Worm (Caenorhabditis elegans) whole organism, young adult: ENCODE data around the gene sox-3.

Source experiments
- ama-1 ChIP-seq, 3 experiments: fragments of 150-350 bp in 1 of 3; sonication (generic microtip) in 2 of 3; optimal IDR thresholded peaks; 2 replicates each; lab custom pipeline; 2014 to 2018; ENCODE audit warnings: missing biosample characterization in 2 of 3, missing genetic modification characterization in 2 of 3, missing genetic modification reagents in 2 of 3
- aptf-2 ChIP-seq: fragments of 200-800 bp; sonication (Bioruptor generic); conservative IDR thresholded peaks from 2 replicates; pipeline ENCODE4 v1.3.6; 2022; ENCODE audit warnings: missing genetic modification reagents, missing genetic modification characterization, missing compliant biosample characterization
- lir-1 ChIP-seq: fragments of 200-800 bp; sonication (Bioruptor generic); conservative IDR thresholded peaks from 2 replicates; pipeline ENCODE4 v1.3.6; 2022; ENCODE audit warnings: missing genetic modification reagents, missing genetic modification characterization, missing compliant biosample characterization
- pha-4 ChIP-seq: fragments of 150-350 bp; sonication (generic microtip); optimal IDR thresholded peaks from 2 replicates; lab custom pipeline; 2014; ENCODE audit warnings: missing biosample characterization, missing genetic modification reagents, missing genetic modification characterization
- snpc-1.3 ChIP-seq: sonication (generic microtip); optimal IDR thresholded peaks from 2 replicates; lab custom pipeline; 2017; ENCODE audit warnings: missing genetic modification characterization, mild to moderate bottlenecking, missing compliant biosample characterization, antibody characterized with exemption, moderate library complexity, missing genotype, missing genetic modification reagents; ENCODE audit not compliant: insufficient read depth
- tbp1 ChIP-seq: fragments of 200-800 bp; sonication (Bioruptor generic); optimal IDR thresholded peaks from 2 replicates; lab custom pipeline; 2018; ENCODE audit warnings: mild to moderate bottlenecking, missing genetic modification characterization, missing compliant biosample characterization
- unc-130 ChIP-seq: sonication (generic microtip); optimal IDR thresholded peaks from 2 replicates; lab custom pipeline; 2016; ENCODE audit warnings: missing genetic modification reagents, missing genetic modification characterization, missing compliant biosample characterization
- unc-62 ChIP-seq: fragments of 150-350 bp; optimal IDR thresholded peaks from 2 replicates; lab custom pipeline; 2014; ENCODE audit warnings: missing biosample characterization, missing genetic modification reagents, missing genetic modification characterization
- ztf-18 ChIP-seq: sonication (generic microtip); optimal IDR thresholded peaks from 2 replicates; lab custom pipeline; 2016; ENCODE audit warnings: missing genotype, mild to moderate bottlenecking, missing genetic modification characterization, missing compliant biosample characterization

DNA sequence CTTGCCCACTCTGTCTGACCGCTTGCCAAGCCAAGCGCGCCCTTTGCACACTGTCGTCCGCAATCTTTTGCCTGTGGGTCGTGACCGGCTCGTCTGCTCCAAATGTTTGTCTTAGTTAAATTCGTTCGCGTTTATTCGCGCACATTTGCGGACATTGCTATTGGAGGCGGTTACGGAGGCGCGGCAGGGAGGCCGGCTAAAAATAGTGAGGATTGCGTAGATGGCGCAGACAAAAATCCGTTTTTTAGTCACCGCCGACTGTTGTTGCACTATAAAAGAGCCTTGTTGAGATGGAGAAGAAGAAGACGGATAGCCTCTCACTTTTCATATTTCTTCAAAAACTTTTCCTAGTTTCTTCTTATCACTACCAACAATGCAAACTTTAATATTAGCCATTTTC, 8.7 kb upstream of the sox-3 start, which contains the start of gene F40E10.5:
- no peak for TF ChIP-seq tbp1 (GFP tag; lab: Kevin White, UChicago)
- no peak for TF ChIP-seq ama-1 (optimal IDR thresholded peaks at IDR 0.05; lab: Kevin White, UChicago)
- TF ChIP-seq ama-1 (GFP tag; optimal IDR thresholded peaks at IDR 0.05; lab: Kevin White, UChicago) = no peak
- TF ChIP-seq unc-130 (GFP tag; lab: Kevin White, UChicago) = no peak
- TF ChIP-seq unc-62 (GFP tag; lab: Kevin White, UChicago) = no peak
- no peak for TF ChIP-seq pha-4 (tag; lab: Kevin White, UChicago)
- TF ChIP-seq ztf-18 (tag; lab: Kevin White, UChicago) = no peak
- no peak for TF ChIP-seq lir-1
- TF ChIP-seq snpc-1.3 (tag; lab: Kevin White, UChicago) = no peak
- TF ChIP-seq aptf-2 (GFP tag; lab: Robert Waterston, UW) = no peak
